Fruit fly (Drosophila melanogaster) whole organism, prepupa: ENCODE results near the gene PIG-K.

Experiments
- CG8319 ChIP-seq: fragments of 200-800 bp; sonication (Bioruptor generic); optimal IDR thresholded peaks from 3 replicates; lab custom pipeline; 2016; ENCODE audit warnings: missing biosample characterization, missing genetic modification characterization
- Eip93F ChIP-seq: fragments of 200-800 bp; sonication (Bioruptor generic); optimal IDR thresholded peaks from 2 replicates; lab custom pipeline; 2016; ENCODE audit warnings: missing biosample characterization, mild to moderate bottlenecking, missing genetic modification characterization
- Hr39 ChIP-seq: fragments of 200-800 bp; sonication (Bioruptor generic); optimal IDR thresholded peaks from 2 replicates; lab custom pipeline; 2016; ENCODE audit warnings: missing biosample characterization, missing genetic modification characterization
- lz ChIP-seq: fragments of 200-800 bp; sonication (Bioruptor generic); optimal IDR thresholded peaks from 3 replicates; lab custom pipeline; 2016; ENCODE audit warnings: missing biosample characterization, missing genetic modification characterization

dm6 chrX:1972150-1972549 lies 37.0 kb downstream of the PIG-K start:
- TF ChIP-seq lz (GFP tag; lab: Kevin White, UChicago) (no peak), Eip93F (GFP tag; lab: Kevin White, UChicago) (no peak), Hr39 (GFP tag; lab: Kevin White, UChicago) (no peak), CG8319 (GFP tag; lab: Kevin White, UChicago) (no peak)
